Worm (Caenorhabditis elegans): Measurements from ENCODE around the gene F41E6.17.

ce11 chrV:8592691-8593307, 31.1 kb upstream of the F41E6.17 start:
- TF ChIP-seq T22C8.4 (GFP tag; IDR thresholded peaks at IDR 0.05) = no peak
- no peak for TF ChIP-seq ztf-23 (GFP tag; IDR thresholded peaks at IDR 0.05)
- no peak for TF ChIP-seq ztf-29 (GFP tag; IDR thresholded peaks at IDR 0.05)
- TF ChIP-seq tab-1 (GFP tag; IDR thresholded peaks at IDR 0.05) = no peak
- TF ChIP-seq ref-1 (GFP tag; conservative IDR thresholded peaks at IDR 0.05) = no peak
- TF ChIP-seq klf-2 (GFP tag; conservative IDR thresholded peaks at IDR 0.05) = no peak
- no peak for TF ChIP-seq cog-1 (tag; optimal IDR thresholded peaks at IDR 0.05)
- no peak for TF ChIP-seq flt-1 (GFP tag; IDR thresholded peaks at IDR 0.05)
- no peak for TF ChIP-seq med-1 (GFP tag; optimal IDR thresholded peaks at IDR 0.05; ENCODE audit: insufficient read depth)
